Worm (Caenorhabditis elegans): ENCODE data around the gene nkb-3.

nkb-3 gene

DNA sequence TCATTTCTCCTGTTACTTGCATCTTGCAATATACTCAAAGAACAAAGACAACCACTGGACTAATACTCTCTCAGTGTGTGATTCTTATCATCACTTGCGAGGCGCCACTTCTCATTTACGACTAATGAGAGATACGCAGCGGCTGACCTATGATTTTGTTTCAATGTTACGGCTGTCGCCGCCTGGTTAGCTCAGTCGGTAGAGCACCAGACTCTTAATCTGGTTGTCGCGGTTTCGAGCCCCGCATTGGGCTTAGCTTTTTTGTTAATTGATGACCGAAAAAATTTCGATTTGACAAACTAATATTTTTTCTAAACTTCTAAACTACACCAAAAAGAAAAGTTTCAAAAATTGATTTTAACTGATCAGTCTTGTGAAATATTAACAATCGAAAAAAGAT is 54.0 kb downstream of the nkb-3 start (continued):
- peak; percentile 46; the same call in 1 of the 2 replicates for TF ChIP-seq madf-9 (GFP tag; conservative IDR thresholded peaks at IDR 0.05)
- no peak for TF ChIP-seq jun-1 (tag; optimal IDR thresholded peaks at IDR 0.05)
- TF ChIP-seq lin-38 (GFP tag; IDR thresholded peaks at IDR 0.05): peak; percentile 53
- TF ChIP-seq daf-12 (tag; optimal IDR thresholded peaks at IDR 0.05): no peak
- no peak for TF ChIP-seq spr-1 (tag; optimal IDR thresholded peaks at IDR 0.05)
- TF ChIP-seq ces-1 (GFP tag; optimal IDR thresholded peaks at IDR 0.05): no peak
- TF ChIP-seq php-3 (GFP tag; IDR thresholded peaks at IDR 0.05): no peak
- TF ChIP-seq nhr-11 (tag; optimal IDR thresholded peaks at IDR 0.05): no peak
- no peak for TF ChIP-seq ztf-11 (tag; optimal IDR thresholded peaks at IDR 0.05)
- peak; percentile 58 for TF ChIP-seq snpc-1.2 (GFP tag; IDR thresholded peaks at IDR 0.05)
- no peak for TF ChIP-seq mep-1 (tag; optimal IDR thresholded peaks at IDR 0.05)
- TF ChIP-seq mxl-2 (GFP tag; conservative IDR thresholded peaks at IDR 0.05): no peak
- peak; percentile 73; the same call in 1 of the 2 replicates for TF ChIP-seq pha-4 (GFP tag; IDR thresholded peaks at IDR 0.05)
- TF ChIP-seq pha-4 (tag; optimal IDR thresholded peaks at IDR 0.05): no peak
- no peak for TF ChIP-seq mdl-1 (tag; optimal IDR thresholded peaks at IDR 0.05)
- no peak for TF ChIP-seq nhr-25 (tag; optimal IDR thresholded peaks at IDR 0.05; ENCODE audit: borderline replicate concordance, insufficient read depth)
- TF ChIP-seq lsy-2 (tag; optimal IDR thresholded peaks at IDR 0.05): no peak
- TF ChIP-seq skn-1 (tag; optimal IDR thresholded peaks at IDR 0.05): no peak
- no peak for TF ChIP-seq aly-2 (tag; optimal IDR thresholded peaks at IDR 0.05)
- no peak for TF ChIP-seq ceh-28 (tag; optimal IDR thresholded peaks at IDR 0.05)
- no peak for TF ChIP-seq fos-1 (tag; optimal IDR thresholded peaks at IDR 0.05)
- TF ChIP-seq ctbp-1 (GFP tag; IDR thresholded peaks at IDR 0.05): 0 out of 2 replicates have a peak, but pooled peaks have one; percentile 10
- no peak for TF ChIP-seq ceh-62 (tag; optimal IDR thresholded peaks at IDR 0.05)
- TF ChIP-seq sdz-12 (GFP tag; optimal IDR thresholded peaks at IDR 0.05): no peak
- TF ChIP-seq ZK546.5 (tag; optimal IDR thresholded peaks at IDR 0.05): no peak
- no peak for TF ChIP-seq lin-13 (GFP tag; optimal IDR thresholded peaks at IDR 0.05)
- TF ChIP-seq vab-7 (GFP tag; IDR thresholded peaks at IDR 0.05): peak; percentile 57; the same call in 1 of the 2 replicates
- TF ChIP-seq unc-130 (GFP tag; optimal IDR thresholded peaks at IDR 0.05): no peak
- TF ChIP-seq unc-39 (tag; optimal IDR thresholded peaks at IDR 0.05): no peak
- no peak for TF ChIP-seq zip-2 (tag; optimal IDR thresholded peaks at IDR 0.05)
- TF ChIP-seq unc-62 (GFP tag; optimal IDR thresholded peaks at IDR 0.05 in 1 of 2): no peak
- no peak for TF ChIP-seq unc-62 (tag; optimal IDR thresholded peaks at IDR 0.05)
- TF ChIP-seq T26A8.4 (GFP tag; IDR thresholded peaks at IDR 0.05): no peak
- TF ChIP-seq lir-3 (tag; optimal IDR thresholded peaks at IDR 0.05): no peak
- TF ChIP-seq mes-2 (tag; optimal IDR thresholded peaks at IDR 0.05; ENCODE audit: poor library complexity, severe bottlenecking): no peak
- TF ChIP-seq lin-1 (GFP tag; IDR thresholded peaks at IDR 0.05): 0 out of 2 replicates have a peak, but pooled peaks have one; percentile 19
- no peak for TF ChIP-seq R02D3.7 (tag; optimal IDR thresholded peaks at IDR 0.05)
- 0 out of 2 replicates have a peak, but pooled peaks have one; percentile 23 for TF ChIP-seq Y75B8A.6 (GFP tag; IDR thresholded peaks at IDR 0.05)
- TF ChIP-seq fkh-10 (GFP tag; optimal IDR thresholded peaks at IDR 0.05): no peak
- TF ChIP-seq F37D6.2 (tag; optimal IDR thresholded peaks at IDR 0.05): no peak
- no peak for TF ChIP-seq gei-8 (GFP tag; optimal IDR thresholded peaks at IDR 0.05)
- no peak for TF ChIP-seq mxl-3 (GFP tag; optimal IDR thresholded peaks at IDR 0.05)
- no peak for TF ChIP-seq nhr-10 (tag; optimal IDR thresholded peaks at IDR 0.05)
- no peak for TF ChIP-seq tra-1 (GFP tag; IDR thresholded peaks at IDR 0.05)
- TF ChIP-seq D1046.2 (GFP tag; IDR thresholded peaks at IDR 0.05): 0 out of 2 replicates have a peak, but pooled peaks have one; percentile 29
- TF ChIP-seq lin-39 (tag; optimal IDR thresholded peaks at IDR 0.05): no peak
- TF ChIP-seq F26F4.8 (GFP tag; conservative IDR thresholded peaks at IDR 0.05): no peak
- TF ChIP-seq F44E2.7 (GFP tag; IDR thresholded peaks at IDR 0.05): no peak
- TF ChIP-seq T20F7.1 (GFP tag; optimal IDR thresholded peaks at IDR 0.05): no peak
- TF ChIP-seq hif-1 (tag; optimal IDR thresholded peaks at IDR 0.05): no peak
- no peak for TF ChIP-seq set-16 (GFP tag; IDR thresholded peaks at IDR 0.05)
- TF ChIP-seq hlh-11 (tag; optimal IDR thresholded peaks at IDR 0.05): peak; percentile 46
